Worm (Caenorhabditis elegans): ENCODE data around the gene phf-32.

DNA sequence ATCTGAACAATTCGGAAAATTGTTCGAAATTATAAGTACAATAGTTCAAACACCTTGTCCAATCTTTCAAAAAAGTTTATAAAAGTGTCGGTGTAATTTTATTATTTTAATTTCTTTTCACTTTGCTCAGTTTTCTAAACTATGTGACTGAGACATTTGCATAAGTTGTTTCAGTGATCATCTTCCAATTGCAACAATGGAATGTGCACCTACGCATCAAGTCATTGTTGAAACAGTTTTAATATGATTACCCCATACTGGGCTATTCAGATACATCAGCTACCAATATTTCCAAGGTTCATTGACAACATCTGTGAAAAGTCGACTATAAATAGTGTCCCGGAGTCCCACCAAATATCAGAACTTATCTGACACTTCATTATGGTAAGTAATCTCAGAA, 50.5 kb downstream of the phf-32 start, which contains the start of gene nspc-13:
- no peak for TF ChIP-seq him-1 (tag; optimal IDR thresholded peaks at IDR 0.05)
- no peak for TF ChIP-seq W03F9.2 (tag; optimal IDR thresholded peaks at IDR 0.05)

Data from whole organism, L4/young adult.